Worm (Caenorhabditis elegans) whole organism, late embryonic: ENCODE measurements around the gene F14H12.7.
"Not testable (repeated sequence)": the region's sequence is repeated elsewhere in the genome, so short reads cannot be mapped to it uniquely, and the experiment has no call there.

Source experiments
- C38D4.7 ChIP-seq: fragments of 200-800 bp; sonication (Bioruptor generic); optimal IDR thresholded peaks from 2 replicates; lab custom pipeline; 2018; ENCODE audit warnings: mild to moderate bottlenecking, missing genetic modification characterization, moderate library complexity, missing compliant biosample characterization
- F13H6.1 ChIP-seq: sonication (generic microtip); optimal IDR thresholded peaks from 2 replicates; lab custom pipeline; 2016; ENCODE audit warnings: missing genetic modification characterization, missing compliant biosample characterization
- Y22D7AL.16 ChIP-seq: sonication (generic microtip); optimal IDR thresholded peaks from 2 replicates; lab custom pipeline; 2016; ENCODE audit warnings: missing genetic modification characterization, missing compliant biosample characterization
- ceh-14 ChIP-seq: sonication (generic microtip); optimal IDR thresholded peaks from 2 replicates; lab custom pipeline; 2016; ENCODE audit warnings: missing genotype, missing genetic modification characterization, missing compliant biosample characterization
- ceh-18 ChIP-seq: sonication (generic microtip); optimal IDR thresholded peaks from 2 replicates; lab custom pipeline; 2016; ENCODE audit warnings: missing genetic modification characterization, missing compliant biosample characterization
- ceh-31 ChIP-seq: sonication (generic microtip); optimal IDR thresholded peaks from 2 replicates; lab custom pipeline; 2016; ENCODE audit warnings: missing genetic modification characterization, missing compliant biosample characterization
- ceh-9 ChIP-seq: sonication (generic microtip); optimal IDR thresholded peaks from 2 replicates; lab custom pipeline; 2016; ENCODE audit warnings: mild to moderate bottlenecking, missing genetic modification characterization, inconsistent platforms, missing compliant biosample characterization
- che-1 ChIP-seq: sonication (generic microtip); optimal IDR thresholded peaks from 2 replicates; lab custom pipeline; 2016; ENCODE audit warnings: mild to moderate bottlenecking, missing genetic modification characterization, missing compliant biosample characterization
- dmd-4 ChIP-seq: sonication (generic microtip); optimal IDR thresholded peaks from 2 replicates; lab custom pipeline; 2016; ENCODE audit warnings: borderline replicate concordance, missing genetic modification characterization, missing compliant biosample characterization
- elt-2 ChIP-seq: sonication (generic microtip); optimal IDR thresholded peaks from 2 replicates; lab custom pipeline; 2016; ENCODE audit warnings: missing genetic modification reagents, missing genetic modification characterization, missing compliant biosample characterization
- elt-4 ChIP-seq: sonication (generic microtip); optimal IDR thresholded peaks from 2 replicates; lab custom pipeline; 2016; ENCODE audit warnings: missing genetic modification characterization, missing compliant biosample characterization
- fkh-10 ChIP-seq: fragments of 150-350 bp; optimal IDR thresholded peaks from 2 replicates; lab custom pipeline; 2014; ENCODE audit warnings: missing biosample characterization, missing genetic modification reagents, missing genetic modification characterization
- fkh-6 ChIP-seq: sonication (generic microtip); optimal IDR thresholded peaks from 2 replicates; lab custom pipeline; 2016; ENCODE audit warnings: missing genetic modification characterization, missing compliant biosample characterization
- hlh-13 ChIP-seq: fragments of 200-800 bp; sonication (Bioruptor generic); optimal IDR thresholded peaks from 2 replicates; lab custom pipeline; 2018; ENCODE audit warnings: mild to moderate bottlenecking, missing genetic modification characterization, missing compliant biosample characterization
- hlh-8 ChIP-seq: sonication (generic microtip); optimal IDR thresholded peaks from 2 replicates; lab custom pipeline; 2016; ENCODE audit warnings: missing genotype, missing genetic modification characterization, missing compliant biosample characterization
- lim-6 ChIP-seq: sonication (generic microtip); optimal IDR thresholded peaks from 2 replicates; lab custom pipeline; 2016; ENCODE audit warnings: missing genetic modification characterization, missing compliant biosample characterization
- nhr-11 ChIP-seq: fragments of 150-350 bp; optimal IDR thresholded peaks from 2 replicates; lab custom pipeline; 2014; ENCODE audit warnings: missing biosample characterization, missing genetic modification characterization
- npax-4 ChIP-seq: sonication (generic microtip); optimal IDR thresholded peaks from 2 replicates; lab custom pipeline; 2016; ENCODE audit warnings: missing genetic modification characterization, missing compliant biosample characterization
- pax-1 ChIP-seq: fragments of 150-350 bp; optimal IDR thresholded peaks from 2 replicates; lab custom pipeline; 2014; ENCODE audit warnings: missing biosample characterization, missing genetic modification characterization
- pqm-1 ChIP-seq: sonication (generic microtip); optimal IDR thresholded peaks from 2 replicates; lab custom pipeline; 2016; ENCODE audit warnings: missing genetic modification characterization, missing compliant biosample characterization
- pros-1 ChIP-seq: fragments of 150-350 bp; optimal IDR thresholded peaks from 2 replicates; lab custom pipeline; 2014; ENCODE audit warnings: missing biosample characterization, missing genetic modification reagents, missing genetic modification characterization
- sdc-2 ChIP-seq: sonication (generic microtip); optimal IDR thresholded peaks from 2 replicates; lab custom pipeline; 2016; ENCODE audit warnings: missing genotype, missing genetic modification characterization, missing compliant biosample characterization
- sox-2 ChIP-seq: fragments of 200-800 bp; sonication (Bioruptor generic); IDR thresholded peaks from 2 replicates; pipeline ENCODE4 v1.3.6; 2022; ENCODE audit warnings: missing genetic modification reagents, missing genetic modification characterization, missing compliant biosample characterization
- syd-9 ChIP-seq: sonication (generic microtip); optimal IDR thresholded peaks from 2 replicates; lab custom pipeline; 2016; ENCODE audit warnings: mild to moderate bottlenecking, missing genetic modification characterization, moderate library complexity, missing compliant biosample characterization
- tbx-2 ChIP-seq: sonication (generic microtip); optimal IDR thresholded peaks from 2 replicates; lab custom pipeline; 2016; ENCODE audit warnings: missing genetic modification characterization, missing compliant biosample characterization
- ttx-3 ChIP-seq: sonication (generic microtip); optimal IDR thresholded peaks from 2 replicates; lab custom pipeline; 2016; ENCODE audit warnings: missing genetic modification reagents, missing genetic modification characterization, missing compliant biosample characterization
- unc-42 ChIP-seq: sonication (generic microtip); optimal IDR thresholded peaks from 2 replicates; lab custom pipeline; 2016; ENCODE audit warnings: missing genotype, missing genetic modification characterization, missing compliant biosample characterization
- zip-5 ChIP-seq: sonication (generic microtip); optimal IDR thresholded peaks from 2 replicates; lab custom pipeline; 2016; ENCODE audit warnings: missing genetic modification characterization, missing compliant biosample characterization

The F14H12.7 gene

DNA sequence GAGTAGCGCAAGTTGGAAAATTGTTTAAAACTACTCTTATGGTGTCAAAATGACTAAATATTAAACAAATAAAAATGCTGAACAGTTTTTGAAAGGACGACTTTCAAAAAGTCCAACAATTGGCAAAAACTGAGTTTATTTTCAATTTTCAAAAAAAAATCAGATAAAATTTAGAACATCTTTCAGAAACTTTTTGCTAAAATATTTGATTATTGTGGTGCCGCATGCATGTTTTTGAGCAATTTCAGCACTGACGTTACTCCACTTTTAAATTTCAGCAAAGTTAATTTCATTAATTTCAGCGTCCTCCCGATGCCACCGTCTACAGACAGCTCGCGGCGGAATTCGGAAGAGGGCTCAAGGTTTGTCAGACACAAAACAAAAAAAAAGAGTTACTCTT is 23.1 kb downstream of the F14H12.7 start, which contains the start of gene cst-1:
Gene cst-1 (plus strand): TSS at position 301 of the 400 bp plus-strand sequence.
- TF ChIP-seq pros-1; dmd-4 (tag; lab: Kevin White, UChicago); ceh-18: not testable (repeated sequence)

DNA sequence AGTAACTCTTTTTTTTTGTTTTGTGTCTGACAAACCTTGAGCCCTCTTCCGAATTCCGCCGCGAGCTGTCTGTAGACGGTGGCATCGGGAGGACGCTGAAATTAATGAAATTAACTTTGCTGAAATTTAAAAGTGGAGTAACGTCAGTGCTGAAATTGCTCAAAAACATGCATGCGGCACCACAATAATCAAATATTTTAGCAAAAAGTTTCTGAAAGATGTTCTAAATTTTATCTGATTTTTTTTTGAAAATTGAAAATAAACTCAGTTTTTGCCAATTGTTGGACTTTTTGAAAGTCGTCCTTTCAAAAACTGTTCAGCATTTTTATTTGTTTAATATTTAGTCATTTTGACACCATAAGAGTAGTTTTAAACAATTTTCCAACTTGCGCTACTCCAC is 26.5 kb downstream of the F14H12.7 start, which contains the start of gene cst-2:
Gene cst-2 (minus strand): TSS at position 101 of the 400 bp plus-strand sequence.
- not testable (repeated sequence) for TF ChIP-seq npax-4; zip-5 (tag; lab: Kevin White, UChicago); lim-6 (tag; lab: Kevin White, UChicago)
- TF ChIP-seq, all 69 proteins: peak for 0; not testable (repeated sequence) for 69

DNA sequence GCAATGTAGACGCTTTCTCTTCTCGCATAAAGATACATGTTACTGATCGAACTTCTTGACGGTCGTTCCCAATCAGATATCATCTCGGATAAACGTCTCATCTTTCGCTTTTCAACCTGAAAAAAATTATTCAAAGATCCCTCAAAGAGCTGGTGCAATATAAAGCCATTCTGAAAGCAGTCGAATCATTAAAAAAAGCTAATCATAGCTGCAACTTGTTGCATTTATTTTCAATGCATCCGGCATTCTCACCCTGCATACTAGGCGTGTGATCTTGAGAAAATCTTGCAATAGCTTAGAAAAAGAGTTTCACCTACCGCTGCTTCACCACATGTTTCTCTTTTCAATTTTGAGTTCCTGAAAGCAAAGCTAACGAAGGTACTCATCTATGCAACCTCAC is 30.1 kb downstream of the F14H12.7 start, which contains the start of gene C24A8.6:
Gene C24A8.6 (minus strand): TSS at position 101 of the 400 bp plus-strand sequence.
- TF ChIP-seq pax-1 (tag; lab: Kevin White, UChicago); hlh-13; elt-4: not testable (repeated sequence)
- TF ChIP-seq, all 69 proteins: peak for 0; not testable (repeated sequence) for 69

DNA sequence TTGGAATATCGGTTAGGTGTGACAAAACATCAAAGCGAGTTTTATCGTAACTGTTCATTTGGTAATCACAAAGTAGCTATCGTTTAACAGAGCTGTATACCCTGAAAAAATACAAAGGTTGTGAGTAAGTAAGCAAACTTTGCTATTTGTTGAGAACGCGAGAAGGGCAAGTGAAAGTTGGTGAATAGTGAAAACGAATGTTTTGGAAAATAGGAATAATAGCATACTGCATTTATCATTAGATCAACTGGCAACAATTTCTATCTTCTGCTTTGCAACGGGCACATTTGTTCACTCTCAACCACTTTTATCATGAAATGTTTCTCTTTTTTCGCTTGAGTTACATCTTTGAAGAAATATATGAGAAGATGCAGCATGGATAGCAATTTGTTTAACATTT is 33.6 kb downstream of the F14H12.7 start, which contains the start of gene C24A8.5:
Gene C24A8.5 (minus strand): TSS at position 101 of the 400 bp plus-strand sequence.
- TF ChIP-seq lim-6 (tag; lab: Kevin White, UChicago), result no peak
- no peak for TF ChIP-seq pax-1 (tag; lab: Kevin White, UChicago)
- TF ChIP-seq fkh-10 (GFP tag; lab: Kevin White, UChicago), result no peak
- no peak for TF ChIP-seq ceh-14
- TF ChIP-seq fkh-6, result no peak
- no peak for TF ChIP-seq ttx-3 (tag; lab: Kevin White, UChicago)
- no peak for TF ChIP-seq sdc-2 (tag; lab: Kevin White, UChicago)
- no peak for TF ChIP-seq ceh-9 (tag; lab: Kevin White, UChicago)
- TF ChIP-seq sox-2 (GFP tag; lab: Robert Waterston, UW), result no peak

DNA sequence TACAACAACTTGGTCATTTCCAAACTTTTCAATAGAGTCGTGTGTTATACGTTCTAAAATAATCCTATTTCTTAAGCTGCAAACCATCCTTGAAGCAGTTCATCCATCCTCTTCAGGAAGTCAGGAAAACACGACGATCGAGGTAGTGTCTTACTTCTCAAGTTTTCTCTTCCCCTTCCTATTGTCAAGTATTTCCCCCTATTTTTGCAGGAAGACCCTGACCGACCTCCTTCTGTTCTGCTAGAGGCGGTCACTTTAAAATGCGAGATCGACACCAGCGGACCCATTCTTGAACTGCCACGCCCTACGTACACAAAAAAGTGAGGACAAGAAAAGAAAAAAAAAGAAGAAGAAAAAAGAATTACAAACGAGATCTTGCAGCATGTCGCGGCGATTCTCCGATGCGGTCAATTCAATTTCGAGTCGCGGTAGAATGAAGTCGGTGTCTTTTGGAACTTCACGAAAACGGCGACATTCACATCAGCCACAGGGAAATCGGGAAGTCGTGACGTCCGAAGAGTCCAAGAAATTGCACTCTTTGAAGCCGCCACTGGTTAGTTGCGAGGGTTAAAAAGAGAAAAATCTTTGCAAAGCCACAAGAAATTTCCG is 39.5 kb downstream of the F14H12.7 start:
- TF ChIP-seq tbx-2, result no peak
- peak; percentile 58 for TF ChIP-seq unc-42 (tag; lab: Kevin White, UChicago)
- TF ChIP-seq elt-2 (tag; lab: Kevin White, UChicago), result no peak
- TF ChIP-seq che-1 (tag; lab: Kevin White, UChicago), result no peak
- no peak for TF ChIP-seq pqm-1
- no peak for TF ChIP-seq fkh-6
- no peak for TF ChIP-seq pros-1

DNA sequence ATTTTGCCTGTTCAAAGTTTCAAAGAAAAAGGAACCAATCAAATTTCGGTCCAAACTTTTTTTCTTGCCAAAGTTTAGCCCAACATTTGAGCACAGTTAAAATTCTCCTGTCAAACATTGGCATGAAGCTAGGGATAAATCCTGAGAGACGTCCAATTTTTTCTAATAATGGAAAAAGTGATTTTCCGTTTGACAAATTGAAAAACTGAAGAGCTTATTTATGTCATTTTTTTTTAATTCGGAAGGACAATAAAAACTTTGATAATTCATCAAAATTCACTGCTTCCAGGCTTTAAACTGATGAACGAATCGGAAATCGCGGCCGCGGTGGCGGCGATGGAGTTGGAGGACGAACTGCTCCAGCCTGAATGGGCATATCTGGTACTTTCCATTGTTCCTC is 41.9 kb downstream of the F14H12.7 start, which contains the start of gene dop-6:
Gene dop-6 (plus strand): TSS at position 301 of the 400 bp plus-strand sequence.
- TF ChIP-seq F13H6.1 (tag; lab: Kevin White, UChicago) (no peak), hlh-8 (no peak), ceh-31 (tag; lab: Kevin White, UChicago) (no peak), Y22D7AL.16 (tag; lab: Kevin White, UChicago) (no peak), C38D4.7 (GFP tag; lab: Kevin White, UChicago) (no peak)

DNA sequence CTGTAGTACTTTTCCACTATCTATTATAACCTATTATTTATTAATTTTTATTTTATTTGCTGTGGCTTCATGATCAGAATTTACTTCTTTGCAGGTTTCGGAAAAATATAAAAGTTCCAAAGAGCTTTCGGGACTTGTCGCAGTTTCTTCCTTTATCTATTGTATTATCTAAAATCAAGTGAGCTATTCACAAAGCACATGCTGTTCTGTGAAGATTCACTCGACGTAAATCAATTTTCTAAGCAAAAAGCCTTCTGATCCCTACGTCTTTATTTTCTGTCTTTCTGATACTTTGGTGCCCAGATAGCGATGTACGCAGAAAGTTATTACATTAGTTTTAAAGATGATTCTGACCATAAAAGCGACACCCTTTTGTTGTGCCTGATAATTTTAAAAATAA is 45.3 kb downstream of the F14H12.7 start:
- TF ChIP-seq syd-9 (tag; lab: Kevin White, UChicago) (no peak), unc-42 (tag; lab: Kevin White, UChicago) (peak; percentile 36)

ce11 chrX:4314939-4315338 is 47.5 kb downstream of the F14H12.7 start:
- TF ChIP-seq fkh-10 (GFP tag; lab: Kevin White, UChicago), result peak; percentile 24
- peak; percentile 95 for TF ChIP-seq unc-42 (tag; lab: Kevin White, UChicago)
- no peak for TF ChIP-seq nhr-11 (tag; lab: Kevin White, UChicago)
- TF ChIP-seq, all 69 proteins: peak for 2
